Fruit fly (Drosophila melanogaster): Measurements from ENCODE around the gene Icmt.
A peak's percentile ranks its signal among the peaks of the same experiment; 100 is the strongest.

Icmt gene

DNA sequence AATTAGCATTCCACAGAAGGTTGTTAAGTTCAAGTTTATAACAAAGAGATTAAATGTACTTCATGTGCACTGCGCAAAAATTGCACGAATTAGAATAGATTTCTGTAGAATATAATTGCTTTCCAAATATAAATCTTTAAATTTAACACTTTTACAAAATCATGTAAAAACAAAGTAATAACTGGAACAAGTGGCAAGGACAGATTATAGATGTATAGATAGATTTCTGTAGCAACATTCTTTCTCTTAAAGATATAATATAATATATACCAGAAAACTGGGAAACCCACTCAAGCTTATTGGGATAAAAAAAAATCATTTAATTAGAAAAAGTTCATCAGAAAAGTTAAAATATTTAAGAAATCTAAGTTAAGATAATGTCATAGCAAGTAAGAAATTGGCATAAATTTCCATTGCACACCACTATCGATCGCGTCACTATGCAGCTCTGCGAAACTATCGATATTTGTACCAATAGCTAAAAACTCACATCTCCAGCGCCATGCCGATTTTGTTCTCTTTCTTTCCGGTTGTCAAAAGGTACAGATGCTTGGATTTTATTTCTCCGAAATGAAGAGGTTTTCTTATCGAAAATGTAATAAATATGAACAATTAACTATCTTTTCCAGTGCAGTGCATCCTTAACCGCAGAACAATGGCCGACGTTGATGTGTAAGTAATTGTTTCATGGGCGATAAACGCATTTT lies 4.9 kb downstream of the Icmt start, which contains the start of gene RpS12 (continued):
- peak; percentile 86 for TF ChIP-seq CG42726 (GFP tag; IDR thresholded peaks at IDR 0.05; ENCODE audit: partially characterized antibody)
- TF ChIP-seq Fer2 (tag; optimal IDR thresholded peaks at IDR 0.05), result peak; percentile 56
- no peak for TF ChIP-seq pan (optimal IDR thresholded peaks at IDR 0.05)
- TF ChIP-seq pan (GFP tag; optimal IDR thresholded peaks at IDR 0.05 in 1 of 2, IDR thresholded peaks at IDR 0.05 in 1 of 2), result peak in 1 of 2 experiments; percentile 67
- peak; percentile 48 for TF ChIP-seq CG4730 (GFP tag; IDR thresholded peaks at IDR 0.05)
- TF ChIP-seq CG9876 (GFP tag; optimal IDR thresholded peaks at IDR 0.05), result peak; percentile 88
- peak; percentile 59 for TF ChIP-seq HmgZ (tag; optimal IDR thresholded peaks at IDR 0.05)
- TF ChIP-seq Dll (GFP tag; IDR thresholded peaks at IDR 0.05; ENCODE audit: partially characterized antibody), result peak; percentile 76
- TF ChIP-seq Stat92E (GFP tag; optimal IDR thresholded peaks at IDR 0.05), result peak in 1 of 3 experiments; percentile 59
- TF ChIP-seq MTF-1 (GFP tag; optimal IDR thresholded peaks at IDR 0.05; ENCODE audit: borderline replicate concordance), result peak; percentile 94
- peak; percentile 57 for TF ChIP-seq seq (GFP tag; IDR thresholded peaks at IDR 0.05)
- TF ChIP-seq vnd (GFP tag; IDR thresholded peaks at IDR 0.05; ENCODE audit: partially characterized antibody), result peak; percentile 77
- peak; percentile 17 for TF ChIP-seq Sry-β (GFP tag; optimal IDR thresholded peaks at IDR 0.05)
- peak; percentile 65 for TF ChIP-seq PHDP (tag; optimal IDR thresholded peaks at IDR 0.05)
- peak; percentile 27 for TF ChIP-seq CG5245 (GFP tag; optimal IDR thresholded peaks at IDR 0.05)
- TF ChIP-seq CG2712 (tag; optimal IDR thresholded peaks at IDR 0.05), result peak; percentile 43

DNA sequence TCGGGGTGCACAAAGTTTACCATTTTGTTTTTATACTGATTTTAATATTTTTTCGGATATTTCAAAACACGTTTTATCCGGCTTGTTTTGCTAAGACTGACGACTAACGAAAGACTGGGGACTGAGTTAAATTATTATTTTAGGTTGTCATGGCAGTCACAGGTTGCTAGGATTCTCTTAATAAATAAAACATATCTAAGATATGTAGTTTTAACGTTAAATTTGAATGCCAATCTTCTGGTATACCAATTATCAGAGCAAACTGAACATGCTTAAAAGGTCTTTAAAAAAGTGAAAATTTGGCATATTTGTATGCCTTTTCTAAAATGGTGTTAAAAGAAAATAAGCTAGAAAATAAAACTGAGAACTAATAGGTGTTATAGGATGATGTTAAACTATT lies 8.3 kb downstream of the Icmt start, which contains the start of gene Zmynd10:
Zmynd10 (minus strand) TSS at position 101 of the 400 bp plus-strand sequence.
- TF ChIP-seq CG2120 (GFP tag; optimal IDR thresholded peaks at IDR 0.05) (no peak), kni (GFP tag; optimal IDR thresholded peaks at IDR 0.05) (no peak), CG14965 (GFP tag; optimal IDR thresholded peaks at IDR 0.05; ENCODE audit: borderline replicate concordance) (no peak), B-H2 (GFP tag; optimal IDR thresholded peaks at IDR 0.05) (no peak), CG6254 (GFP tag; optimal IDR thresholded peaks at IDR 0.05) (no peak), amos (GFP tag; IDR thresholded peaks at IDR 0.05; ENCODE audit: partially characterized antibody) (no peak), h (optimal IDR thresholded peaks at IDR 0.05) (no peak), BEAF-32 (GFP tag; optimal IDR thresholded peaks at IDR 0.05) (no peak), fd96Cb (tag; optimal IDR thresholded peaks at IDR 0.05) (no peak), sug (tag; optimal IDR thresholded peaks at IDR 0.05) (no peak), trem (tag; optimal IDR thresholded peaks at IDR 0.05) (no peak), CG12391 (tag; optimal IDR thresholded peaks at IDR 0.05) (no peak), unpg (GFP tag; optimal IDR thresholded peaks at IDR 0.05) (no peak)

DNA sequence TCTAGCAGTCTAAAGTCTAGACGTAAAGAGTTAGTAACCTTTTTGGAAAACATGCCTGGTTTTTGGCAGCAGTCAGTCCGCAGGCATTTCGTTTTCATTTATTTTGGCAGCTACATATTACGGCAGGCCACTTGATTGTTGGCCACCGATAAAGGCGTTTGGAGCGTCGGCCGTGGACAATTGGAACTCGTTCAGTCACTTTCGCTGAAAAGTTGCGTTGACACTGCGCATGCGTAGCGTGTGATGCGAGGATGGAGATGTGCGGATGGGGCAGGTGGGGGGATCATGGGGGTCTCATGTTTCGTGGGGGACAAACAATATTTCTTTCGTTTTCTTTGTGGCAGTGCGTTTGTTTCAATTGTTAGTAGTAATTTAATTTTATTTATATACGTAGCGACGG lies 8.8 kb downstream of the Icmt start:
- TF ChIP-seq rib (GFP tag; IDR thresholded peaks at IDR 0.05) (no peak), crol (GFP tag; IDR thresholded peaks at IDR 0.05) (peak; percentile 44), CG4360 (GFP tag; IDR thresholded peaks at IDR 0.05) (no peak), CG17612 (GFP tag; IDR thresholded peaks at IDR 0.05) (no peak), danr (GFP tag; IDR thresholded peaks at IDR 0.05) (no peak), dan (GFP tag; IDR thresholded peaks at IDR 0.05) (no peak), cas (GFP tag; IDR thresholded peaks at IDR 0.05) (no peak), HmgD (GFP tag; optimal IDR thresholded peaks at IDR 0.05) (no peak), CG30431 (GFP tag; optimal IDR thresholded peaks at IDR 0.05) (no peak), vvl (GFP tag; IDR thresholded peaks at IDR 0.05) (0 out of 2 replicates have a peak, but pooled peaks have one; percentile 36), Optix (GFP tag; IDR thresholded peaks at IDR 0.05) (peak; percentile 17; the same call in 1 of the 3 replicates), yki (optimal IDR thresholded peaks at IDR 0.05) (no peak), da (GFP tag; optimal IDR thresholded peaks at IDR 0.05) (no peak), CG10321 (GFP tag; IDR thresholded peaks at IDR 0.05) (no peak), Blimp-1 (GFP tag; optimal IDR thresholded peaks at IDR 0.05) (peak; percentile 85), kni (GFP tag; optimal IDR thresholded peaks at IDR 0.05) (peak; percentile 28), MBD-R2 (GFP tag; IDR thresholded peaks at IDR 0.05) (no peak), CG10147 (GFP tag; optimal IDR thresholded peaks at IDR 0.05) (no peak), Adf1 (GFP tag; IDR thresholded peaks at IDR 0.05) (no peak), CG4707 (GFP tag; optimal IDR thresholded peaks at IDR 0.05) (no peak), CG32767 (GFP tag; IDR thresholded peaks at IDR 0.05) (no peak)

All from whole organism, embryonic.